Worm (Caenorhabditis elegans) whole organism, late embryonic: ENCODE measurements around the gene srj-22.

ENCODE experiments used
- K09A11.1 ChIP-seq: sonication (generic microtip); optimal IDR thresholded peaks from 2 replicates; lab custom pipeline; 2017; ENCODE audit warnings: antibody characterized with exemption, mild to moderate bottlenecking, missing genetic modification characterization, missing compliant biosample characterization; ENCODE audit not compliant: insufficient read depth
- ama-1 ChIP-seq: fragments of 150-350 bp; optimal IDR thresholded peaks from 2 replicates; lab custom pipeline; 2014
- ceh-45 ChIP-seq: fragments of 200-800 bp; sonication (Bioruptor generic); IDR thresholded peaks from 2 replicates; pipeline ENCODE4 v1.3.6; 2022; ENCODE audit warnings: missing genetic modification reagents, missing genetic modification characterization, missing compliant biosample characterization
- eyg-1 ChIP-seq: sonication (generic microtip); optimal IDR thresholded peaks from 2 replicates; lab custom pipeline; 2016; ENCODE audit warnings: missing genotype, missing genetic modification characterization, missing compliant biosample characterization
- nhr-11 ChIP-seq: fragments of 150-350 bp; optimal IDR thresholded peaks from 2 replicates; lab custom pipeline; 2014; ENCODE audit warnings: missing biosample characterization, missing genetic modification characterization
- pat-9 ChIP-seq: fragments of 200-800 bp; sonication (Bioruptor generic); optimal IDR thresholded peaks from 2 replicates; lab custom pipeline; 2018; ENCODE audit warnings: mild to moderate bottlenecking, missing genetic modification characterization, moderate library complexity, missing compliant biosample characterization
- pha-4 ChIP-seq: fragments of 150-350 bp; optimal IDR thresholded peaks from 2 replicates; lab custom pipeline; 2018; ENCODE audit warnings: missing biosample characterization, missing genetic modification reagents, missing genetic modification characterization
- pqm-1 ChIP-seq: sonication (generic microtip); optimal IDR thresholded peaks from 2 replicates; lab custom pipeline; 2016; ENCODE audit warnings: missing genetic modification characterization, missing compliant biosample characterization
- ztf-16 ChIP-seq: sonication (generic microtip); optimal IDR thresholded peaks from 2 replicates; lab custom pipeline; 2017; ENCODE audit warnings: missing genetic modification characterization, missing compliant biosample characterization

DNA sequence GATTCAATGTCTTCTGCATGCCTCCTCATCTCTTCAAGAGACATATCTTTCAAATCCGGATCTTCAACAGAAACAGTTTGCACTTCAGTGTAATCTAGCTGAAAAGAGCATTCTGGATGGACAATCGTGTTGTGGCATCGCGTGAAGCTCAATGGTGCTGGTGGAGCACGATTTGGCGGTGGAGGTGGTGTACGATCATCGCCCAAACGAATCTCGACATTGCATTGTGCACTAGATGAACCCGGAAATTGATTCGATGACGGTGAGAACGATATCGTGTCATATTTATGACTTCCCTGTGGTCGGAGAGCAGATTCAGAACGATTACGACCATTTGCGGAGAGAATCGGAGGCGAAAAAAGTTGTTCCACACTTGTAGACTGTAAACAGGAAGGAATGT lies 29.7 kb upstream of the srj-22 start:
- TF ChIP-seq nhr-11 (tag; lab: Kevin White, UChicago) (no peak), pqm-1 (no peak), ama-1 (lab: Kevin White, UChicago) (no peak), pha-4 (tag; lab: Kevin White, UChicago) (no peak), pat-9 (tag; lab: Kevin White, UChicago) (no peak), K09A11.1 (no peak), ceh-45 (no peak), ztf-16 (tag; lab: Kevin White, UChicago) (no peak), eyg-1 (no peak)
